Worm (Caenorhabditis elegans): ENCODE data around the gene Y38H6A.5.
A peak's percentile ranks its signal among the peaks of the same experiment; 100 is the strongest.

Y38H6A.5 gene

DNA sequence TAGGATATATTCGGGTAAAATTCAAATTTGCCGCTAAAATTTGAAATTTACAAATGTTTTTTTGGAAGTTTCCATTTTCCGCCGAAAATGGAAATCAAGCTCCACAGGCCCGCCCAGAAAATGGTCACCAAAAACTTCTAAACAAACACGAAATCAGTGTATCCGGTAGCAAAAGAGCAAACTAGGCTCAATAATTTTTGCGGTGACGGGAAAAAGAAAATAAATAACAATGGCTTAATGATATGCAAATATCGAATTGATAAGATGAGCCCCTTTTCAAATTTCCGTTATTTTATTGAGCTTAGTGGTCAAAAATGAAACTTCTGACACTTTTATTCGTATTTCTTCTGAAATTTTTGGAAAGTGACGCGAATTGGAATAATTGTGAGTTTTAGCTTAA is 9.7 kb upstream of the Y38H6A.5 start, which contains the start of gene Y38H6A.3:
Gene Y38H6A.3, plus strand, starts transcription at position 301 of the 400 bp plus-strand sequence.
- TF ChIP-seq pha-4 (tag; optimal IDR thresholded peaks at IDR 0.05) = no peak
- no peak for TF ChIP-seq elt-3 (tag; optimal IDR thresholded peaks at IDR 0.05)
- no peak for TF ChIP-seq elt-1 (tag; optimal IDR thresholded peaks at IDR 0.05; ENCODE audit: borderline replicate concordance, insufficient read depth)

DNA sequence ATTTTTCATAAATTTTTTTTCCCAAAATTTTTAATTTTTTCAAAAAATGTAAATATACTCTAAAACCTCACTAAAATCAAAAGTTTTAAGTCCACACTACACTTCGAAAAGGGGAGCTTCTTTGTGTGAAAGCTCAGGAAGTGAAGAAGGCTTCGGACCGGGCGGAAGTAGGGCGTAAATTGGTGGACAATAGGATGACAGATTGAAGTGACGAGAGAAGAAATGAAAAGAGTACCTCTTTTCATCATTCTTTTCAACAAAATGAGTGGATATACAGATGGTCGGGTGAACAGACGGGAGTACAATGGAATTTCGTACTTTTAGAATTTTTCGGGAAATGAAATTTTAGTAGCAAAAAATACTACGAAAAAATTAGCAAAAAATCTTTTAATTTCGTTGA is 3.7 kb upstream of the Y38H6A.5 start:
- TF ChIP-seq hlh-1 (tag; optimal IDR thresholded peaks at IDR 0.05) = no peak
- TF ChIP-seq sem-2 (GFP tag; optimal IDR thresholded peaks at IDR 0.05) = no peak
- peak; percentile 74 for TF ChIP-seq ces-1 (GFP tag; optimal IDR thresholded peaks at IDR 0.05)
- TF ChIP-seq unc-62 (GFP tag; optimal IDR thresholded peaks at IDR 0.05) = no peak
- TF ChIP-seq ceh-43 (GFP tag; optimal IDR thresholded peaks at IDR 0.05) = no peak
- no peak for TF ChIP-seq ceh-83 (GFP tag; optimal IDR thresholded peaks at IDR 0.05)
- no peak for TF ChIP-seq zip-8 (tag; optimal IDR thresholded peaks at IDR 0.05)

DNA sequence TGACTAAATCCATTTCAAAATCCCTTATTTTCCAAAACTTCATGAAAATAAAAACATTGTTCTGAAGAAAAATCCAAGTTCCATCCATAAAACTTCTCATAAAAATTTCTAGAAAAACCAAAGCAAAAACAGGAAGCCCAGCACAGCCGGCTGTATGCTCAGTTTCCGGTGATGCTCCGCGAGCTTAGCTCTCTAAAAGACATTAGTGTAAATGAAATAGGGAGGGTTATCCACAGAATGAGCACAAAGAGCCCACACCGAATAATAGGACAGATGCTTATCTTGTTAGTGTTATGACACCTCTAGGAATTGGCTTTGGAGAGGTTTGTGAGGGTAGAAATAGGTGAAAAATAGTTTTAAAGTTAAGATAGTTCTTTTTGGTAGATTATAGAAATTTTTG is 2.9 kb upstream of the Y38H6A.5 start:
- peak; percentile 76 for TF ChIP-seq ces-1 (GFP tag; optimal IDR thresholded peaks at IDR 0.05)
- no peak for TF ChIP-seq lin-13 (tag; optimal IDR thresholded peaks at IDR 0.05)
- TF ChIP-seq sem-2 (GFP tag; optimal IDR thresholded peaks at IDR 0.05) = no peak

DNA sequence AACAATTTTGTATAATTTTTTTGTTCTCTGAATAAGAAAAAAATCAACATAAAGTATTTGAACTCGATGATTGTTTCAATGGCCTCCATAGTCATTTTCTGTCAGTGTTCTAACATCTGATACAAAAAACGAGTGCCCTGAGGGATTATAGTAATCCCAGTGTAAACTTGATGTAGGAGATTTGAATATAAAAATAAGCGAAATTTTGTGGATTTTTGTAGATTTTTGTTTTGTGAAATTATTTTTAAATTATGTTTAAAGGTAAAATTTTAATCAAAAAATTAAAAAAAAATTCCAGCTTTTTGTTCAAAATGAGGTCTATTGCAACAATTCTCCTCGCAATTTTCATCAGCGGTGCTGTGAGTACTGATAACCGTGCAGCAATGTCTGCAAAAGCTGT is 9.7 kb downstream of the Y38H6A.5 start, which contains the start of gene Y38H6A.1:
Gene Y38H6A.1, plus strand, starts transcription at position 301 of the 400 bp plus-strand sequence.
- TF ChIP-seq hlh-1 (tag; optimal IDR thresholded peaks at IDR 0.05) (no peak), unc-62 (GFP tag; optimal IDR thresholded peaks at IDR 0.05) (no peak), mab-5 (tag; optimal IDR thresholded peaks at IDR 0.05) (no peak), pha-4 (tag; optimal IDR thresholded peaks at IDR 0.05) (no peak), ceh-39 (tag; optimal IDR thresholded peaks at IDR 0.05) (no peak), unc-120 (tag; optimal IDR thresholded peaks at IDR 0.05; ENCODE audit: poor library complexity, severe bottlenecking) (no peak), lsy-2 (tag; optimal IDR thresholded peaks at IDR 0.05) (no peak)

DNA sequence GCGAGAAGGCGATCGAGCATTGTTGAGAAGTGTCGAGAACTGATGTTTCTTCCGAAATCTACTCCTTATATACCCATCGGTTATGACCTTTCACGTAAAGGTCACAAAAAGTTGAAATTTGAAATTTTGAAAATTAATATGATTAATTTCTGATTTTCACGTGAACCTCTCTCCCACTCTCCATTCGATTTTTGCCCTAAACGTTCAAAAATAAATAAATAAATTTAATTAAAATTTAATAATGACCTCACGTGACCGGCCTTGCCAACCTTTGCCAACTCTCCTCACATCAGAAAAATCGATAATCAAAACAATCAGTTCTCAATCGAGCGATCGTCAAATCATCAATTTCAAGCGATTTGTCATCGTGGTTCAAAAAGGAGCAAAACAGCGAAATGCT is 17.7 kb downstream of the Y38H6A.5 start, which contains the start of gene Y113G7C.1:
Gene Y113G7C.1, plus strand, starts transcription at position 301 of the 400 bp plus-strand sequence.
- TF ChIP-seq M03D4.4 (tag; optimal IDR thresholded peaks at IDR 0.05) = no peak
- no peak for TF ChIP-seq bed-3 (GFP tag; optimal IDR thresholded peaks at IDR 0.05)
- TF ChIP-seq nhr-2 (tag; optimal IDR thresholded peaks at IDR 0.05) = no peak
- no peak for TF ChIP-seq sptf-1 (tag; optimal IDR thresholded peaks at IDR 0.05)
- no peak for TF ChIP-seq lin-13 (tag; optimal IDR thresholded peaks at IDR 0.05)
- no peak for TF ChIP-seq mep-1 (tag; optimal IDR thresholded peaks at IDR 0.05)
- TF ChIP-seq ceh-39 (tag; optimal IDR thresholded peaks at IDR 0.05) = no peak

DNA sequence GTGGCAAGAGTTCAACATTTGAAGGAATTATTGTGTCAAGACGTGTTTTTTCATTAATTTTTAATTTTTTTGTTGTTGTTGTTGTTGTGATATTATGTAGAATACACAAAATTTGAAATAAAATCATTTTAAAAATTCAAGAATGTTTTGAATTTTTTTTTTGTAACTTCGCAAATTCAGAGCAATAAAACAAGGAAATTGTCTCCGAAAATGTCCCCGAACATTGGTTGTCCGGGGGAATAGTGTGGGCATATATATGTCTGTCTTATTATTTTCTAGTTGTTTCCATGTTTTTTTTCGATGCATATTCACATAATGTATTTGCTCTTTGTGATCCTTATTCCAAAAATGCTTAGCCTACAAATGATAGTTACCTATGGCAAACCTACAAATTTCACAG is 23.6 kb downstream of the Y38H6A.5 start, which contains the start of gene clec-262:
Gene clec-262, plus strand, starts transcription at position 301 of the 400 bp plus-strand sequence.
- TF ChIP-seq zip-8 (tag; optimal IDR thresholded peaks at IDR 0.05) (no peak), unc-39 (tag; optimal IDR thresholded peaks at IDR 0.05) (no peak), lin-32 (GFP tag; optimal IDR thresholded peaks at IDR 0.05) (no peak), cnd-1 (tag; optimal IDR thresholded peaks at IDR 0.05) (no peak)

DNA sequence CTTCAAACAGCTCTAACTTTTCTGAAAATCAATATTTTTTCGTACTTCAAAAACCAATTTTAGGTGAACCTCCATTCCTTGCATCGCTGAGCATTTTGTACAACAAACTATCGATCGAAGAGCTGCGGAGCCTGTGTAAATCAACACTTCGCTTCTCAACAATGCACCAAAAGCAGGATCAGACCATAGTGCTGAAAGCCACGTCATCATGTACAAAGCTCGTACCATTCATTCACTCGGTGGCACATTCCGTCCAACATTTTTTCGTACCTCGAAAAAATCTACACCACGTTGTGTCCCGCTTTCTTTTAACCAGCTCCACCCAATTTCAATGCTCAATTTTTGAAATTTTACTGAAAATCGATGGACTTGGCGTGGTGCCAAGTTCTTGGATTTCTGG is 24.6 kb downstream of the Y38H6A.5 start, which contains the start of gene ZC15.10:
Gene ZC15.10, plus strand, starts transcription at position 162 of the 400 bp plus-strand sequence.
- no peak for TF ChIP-seq mep-1 (tag; optimal IDR thresholded peaks at IDR 0.05)
- no peak for TF ChIP-seq ham-2 (GFP tag; optimal IDR thresholded peaks at IDR 0.05)

DNA sequence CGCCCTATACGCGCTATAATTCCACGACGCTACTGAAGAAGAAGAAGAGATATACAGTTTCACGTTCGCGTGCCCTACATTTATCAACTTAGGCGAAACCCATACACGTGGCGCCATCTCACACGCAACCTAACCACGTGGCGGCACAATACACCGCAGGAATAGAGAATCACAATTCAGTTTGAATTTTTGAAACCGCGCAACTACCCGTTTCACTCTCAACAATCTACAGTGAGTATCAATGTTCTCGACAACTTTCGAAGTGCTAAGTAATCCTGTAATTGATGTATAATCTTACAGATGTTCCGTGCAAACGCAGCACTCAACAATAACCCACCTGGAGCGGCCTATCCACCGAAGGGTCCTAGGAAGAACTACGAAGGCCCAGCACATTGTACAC is 29.4 kb downstream of the Y38H6A.5 start, which contains the start of gene ZC15.1:
Gene ZC15.1, plus strand, starts transcription at position 301 of the 400 bp plus-strand sequence.
- TF ChIP-seq ztf-11 (tag; optimal IDR thresholded peaks at IDR 0.05) = no peak
- TF ChIP-seq drap-1 (GFP tag; optimal IDR thresholded peaks at IDR 0.05) = no peak
- TF ChIP-seq mab-5 (tag; optimal IDR thresholded peaks at IDR 0.05) = no peak
- TF ChIP-seq unc-62 (GFP tag; optimal IDR thresholded peaks at IDR 0.05) = no peak
- TF ChIP-seq blmp-1 (tag; optimal IDR thresholded peaks at IDR 0.05) = no peak
- no peak for TF ChIP-seq M03D4.4 (tag; optimal IDR thresholded peaks at IDR 0.05)
